Worm (Caenorhabditis elegans): ENCODE data around the gene txt-10.
A peak's percentile ranks its signal among the peaks of the same experiment; 100 is the strongest.

txt-10 gene

DNA sequence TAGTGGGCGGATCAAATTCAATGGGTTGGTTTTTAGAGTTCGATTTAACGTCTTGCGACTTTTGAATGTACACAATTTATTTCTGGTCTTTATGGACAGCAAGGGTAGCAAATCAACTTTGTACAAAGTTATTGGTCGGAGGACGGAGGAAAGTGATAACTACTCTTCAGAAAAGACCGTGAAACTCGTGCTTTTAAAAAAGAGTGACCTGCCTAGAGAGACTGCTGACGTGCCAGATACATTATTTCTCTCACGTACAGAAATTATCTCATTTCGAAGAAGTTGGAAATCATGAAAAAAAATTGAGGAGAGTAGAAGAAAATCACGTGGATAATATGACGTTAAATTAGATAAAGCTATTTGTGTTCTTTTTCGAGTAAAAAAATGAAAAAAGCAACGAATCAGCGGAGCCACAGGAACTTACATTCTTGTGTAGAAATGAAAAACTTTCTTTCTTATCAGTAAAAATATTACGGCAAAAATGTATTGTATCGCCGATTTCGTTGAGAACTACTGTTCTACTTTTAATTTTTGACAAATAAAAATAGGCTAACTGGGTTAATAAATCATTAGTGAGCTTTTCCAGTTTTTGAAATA is 3.6 kb upstream of the txt-10 start, which contains the start of gene ppm-1.A:
TSS of gene ppm-1.A (minus strand) at position 294 of the 597 bp plus-strand sequence.
- TF ChIP-seq pha-2 (tag; optimal IDR thresholded peaks at IDR 0.05) (no peak), sdc-2 (tag; optimal IDR thresholded peaks at IDR 0.05) (no peak)

DNA sequence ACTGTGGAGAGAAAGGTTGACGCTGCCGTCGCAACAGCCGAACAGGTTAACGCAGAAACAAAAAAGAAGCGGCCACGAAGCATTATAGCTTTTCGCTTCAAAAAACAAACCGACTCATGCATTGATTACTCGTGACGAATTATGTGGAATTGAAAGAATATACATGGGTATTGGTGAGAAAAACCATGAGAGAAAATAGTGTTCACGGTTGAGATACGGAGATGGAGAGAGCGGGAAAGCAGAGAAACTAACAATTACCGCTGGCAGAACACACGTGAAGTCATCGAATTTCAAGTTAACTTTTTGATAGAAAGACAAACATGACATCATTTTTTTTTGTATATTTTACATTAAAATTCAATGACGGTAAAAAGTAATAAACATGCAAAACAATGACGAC is 2.7 kb upstream of the txt-10 start:
- TF ChIP-seq ceh-22 (tag; optimal IDR thresholded peaks at IDR 0.05) (no peak), F13H6.1 (tag; optimal IDR thresholded peaks at IDR 0.05) (no peak), ceh-18 (tag; optimal IDR thresholded peaks at IDR 0.05) (no peak), dve-1 (tag; optimal IDR thresholded peaks at IDR 0.05) (no peak), C38D4.7 (GFP tag; optimal IDR thresholded peaks at IDR 0.05) (no peak), che-1 (tag; optimal IDR thresholded peaks at IDR 0.05) (no peak), ceh-48 (tag; optimal IDR thresholded peaks at IDR 0.05) (no peak), hlh-13 (GFP tag; optimal IDR thresholded peaks at IDR 0.05) (no peak), ceh-34 (tag; optimal IDR thresholded peaks at IDR 0.05) (no peak), C08G9.2 (tag; optimal IDR thresholded peaks at IDR 0.05) (no peak), unc-55 (GFP tag; optimal IDR thresholded peaks at IDR 0.05) (no peak), ahr-1 (tag; optimal IDR thresholded peaks at IDR 0.05) (no peak), ceh-6 (GFP tag; optimal IDR thresholded peaks at IDR 0.05) (no peak), nhr-232 (tag; optimal IDR thresholded peaks at IDR 0.05) (no peak)

DNA sequence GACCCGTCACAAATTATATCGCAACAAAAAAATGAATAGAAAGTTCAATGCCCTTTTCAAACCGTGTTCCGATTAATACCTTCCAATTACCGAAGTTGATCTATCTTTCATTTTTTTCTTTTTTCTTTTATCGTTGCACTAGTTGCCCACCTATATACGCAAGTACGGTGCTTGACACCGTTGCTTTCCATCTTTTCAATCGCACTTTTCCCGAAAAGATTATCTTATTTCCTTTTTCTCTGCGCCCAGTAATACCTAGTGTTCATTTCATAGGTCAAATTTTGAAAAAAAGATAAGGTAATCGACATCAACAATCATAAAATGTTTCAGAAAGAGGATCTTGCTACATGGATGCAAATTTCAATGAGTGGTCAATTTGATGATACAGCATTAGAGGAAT is 3.0 kb downstream of the txt-10 start:
- no peak for TF ChIP-seq hlh-15 (tag; optimal IDR thresholded peaks at IDR 0.05)
- TF ChIP-seq rnt-1 (tag; optimal IDR thresholded peaks at IDR 0.05): no peak
- no peak for TF ChIP-seq ceh-34 (tag; optimal IDR thresholded peaks at IDR 0.05)
- TF ChIP-seq npax-4 (tag; optimal IDR thresholded peaks at IDR 0.05): no peak

DNA sequence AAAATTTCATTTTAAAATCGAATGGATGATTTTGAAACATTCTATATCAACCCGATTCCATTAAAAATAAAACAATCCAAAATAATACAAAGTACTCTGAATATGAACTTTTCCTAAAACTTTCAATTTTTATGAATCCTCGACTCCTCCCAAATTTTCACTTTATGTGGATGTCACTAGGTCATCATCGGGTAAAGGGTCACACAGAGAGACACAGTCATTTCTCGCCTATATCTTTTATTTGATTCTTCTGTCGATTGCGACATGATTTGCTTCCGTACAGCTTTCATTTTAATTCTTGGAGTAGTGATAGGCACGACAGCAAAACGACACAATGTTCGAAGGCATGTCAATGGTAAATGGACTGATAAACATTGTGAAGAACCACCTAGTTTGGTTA is 4.1 kb downstream of the txt-10 start, which contains the start of gene F25D1.3:
TSS of gene F25D1.3 (plus strand) at position 225 of the 400 bp plus-strand sequence.
- TF ChIP-seq K02D7.2 (tag; optimal IDR thresholded peaks at IDR 0.05) (no peak), nhr-232 (tag; optimal IDR thresholded peaks at IDR 0.05) (no peak), ceh-2 (tag; optimal IDR thresholded peaks at IDR 0.05) (no peak), ceh-24 (tag; optimal IDR thresholded peaks at IDR 0.05) (no peak)

DNA sequence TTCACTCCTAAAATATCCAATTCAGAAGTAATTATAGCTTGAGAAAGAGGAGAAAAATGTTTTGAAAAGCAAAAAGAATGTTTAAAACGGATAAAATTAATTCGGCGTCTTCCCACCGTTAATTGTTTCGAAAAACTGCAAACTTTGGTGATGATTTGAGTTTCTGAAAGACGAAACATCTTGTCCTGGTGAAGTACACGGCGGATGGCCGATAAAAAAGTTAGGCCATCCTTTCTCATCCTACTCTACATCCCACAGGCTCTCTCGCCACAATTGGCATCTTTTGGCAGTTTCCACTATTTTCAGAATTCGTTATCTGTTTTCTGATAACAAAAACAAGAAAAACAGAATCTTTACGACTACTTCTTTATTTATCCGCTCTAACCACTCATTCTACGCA is 6.7 kb downstream of the txt-10 start, which contains the start of the genes C35A5.8 and hda-11:
TSS of gene C35A5.8 (minus strand) at position 7 of the 400 bp plus-strand sequence.
TSS of gene hda-11 (plus strand) at position 283 of the 400 bp plus-strand sequence.
- peak; percentile 25 for TF ChIP-seq ttx-3 (tag; optimal IDR thresholded peaks at IDR 0.05)
- no peak for TF ChIP-seq ceh-45 (GFP tag; IDR thresholded peaks at IDR 0.05)
- peak; percentile 96 for TF ChIP-seq C08G9.2 (tag; optimal IDR thresholded peaks at IDR 0.05)
- no peak for TF ChIP-seq ceh-9 (tag; optimal IDR thresholded peaks at IDR 0.05)
- TF ChIP-seq ceh-31 (tag; optimal IDR thresholded peaks at IDR 0.05): peak; percentile 94
- peak; percentile 90 for TF ChIP-seq tbx-2 (tag; optimal IDR thresholded peaks at IDR 0.05)
- TF ChIP-seq fax-1 (tag; optimal IDR thresholded peaks at IDR 0.05): peak; percentile 39
- no peak for TF ChIP-seq pat-9 (tag; optimal IDR thresholded peaks at IDR 0.05)
- peak; percentile 63 for TF ChIP-seq lim-6 (tag; optimal IDR thresholded peaks at IDR 0.05)
- TF ChIP-seq odd-2 (tag; optimal IDR thresholded peaks at IDR 0.05): no peak
- peak; percentile 78 for TF ChIP-seq elt-2 (tag; optimal IDR thresholded peaks at IDR 0.05)
- no peak for TF ChIP-seq ama-1 (optimal IDR thresholded peaks at IDR 0.05)
- TF ChIP-seq hlh-15 (tag; optimal IDR thresholded peaks at IDR 0.05): peak; percentile 1
- no peak for TF ChIP-seq dve-1 (tag; optimal IDR thresholded peaks at IDR 0.05)
- no peak for TF ChIP-seq hlh-30 (tag; optimal IDR thresholded peaks at IDR 0.05; ENCODE audit: insufficient read depth)
- no peak for TF ChIP-seq T23F11.4 (GFP tag; optimal IDR thresholded peaks at IDR 0.05)
- TF ChIP-seq ceh-22 (tag; optimal IDR thresholded peaks at IDR 0.05): no peak
- TF ChIP-seq nfya-1 (tag; optimal IDR thresholded peaks at IDR 0.05): peak; percentile 8
- no peak for TF ChIP-seq K02D7.2 (tag; optimal IDR thresholded peaks at IDR 0.05)
- TF ChIP-seq npax-4 (tag; optimal IDR thresholded peaks at IDR 0.05): no peak
- TF ChIP-seq sdc-2 (tag; optimal IDR thresholded peaks at IDR 0.05): peak; percentile 22
- TF ChIP-seq mec-3 (tag; optimal IDR thresholded peaks at IDR 0.05; ENCODE audit: borderline replicate concordance): peak; percentile 84
- TF ChIP-seq pqm-1 (tag; optimal IDR thresholded peaks at IDR 0.05): no peak
- peak; percentile 22 for TF ChIP-seq unc-42 (tag; optimal IDR thresholded peaks at IDR 0.05)
- TF ChIP-seq ceh-6 (GFP tag; optimal IDR thresholded peaks at IDR 0.05): no peak
- no peak for TF ChIP-seq lin-11 (tag; optimal IDR thresholded peaks at IDR 0.05)
- no peak for TF ChIP-seq nhr-11 (tag; optimal IDR thresholded peaks at IDR 0.05)
- peak; percentile 88 for TF ChIP-seq tbx-7 (tag; optimal IDR thresholded peaks at IDR 0.05)
- TF ChIP-seq elt-4 (tag; optimal IDR thresholded peaks at IDR 0.05): no peak
- TF ChIP-seq unc-55 (GFP tag; optimal IDR thresholded peaks at IDR 0.05): no peak
- no peak for TF ChIP-seq sox-2 (GFP tag; IDR thresholded peaks at IDR 0.05)
- TF ChIP-seq hlh-13 (GFP tag; optimal IDR thresholded peaks at IDR 0.05): no peak
